Fruit fly (Drosophila melanogaster): ENCODE results near the gene svp.
A peak's percentile ranks its signal among the peaks of the same experiment; 100 is the strongest.

Gene svp

DNA sequence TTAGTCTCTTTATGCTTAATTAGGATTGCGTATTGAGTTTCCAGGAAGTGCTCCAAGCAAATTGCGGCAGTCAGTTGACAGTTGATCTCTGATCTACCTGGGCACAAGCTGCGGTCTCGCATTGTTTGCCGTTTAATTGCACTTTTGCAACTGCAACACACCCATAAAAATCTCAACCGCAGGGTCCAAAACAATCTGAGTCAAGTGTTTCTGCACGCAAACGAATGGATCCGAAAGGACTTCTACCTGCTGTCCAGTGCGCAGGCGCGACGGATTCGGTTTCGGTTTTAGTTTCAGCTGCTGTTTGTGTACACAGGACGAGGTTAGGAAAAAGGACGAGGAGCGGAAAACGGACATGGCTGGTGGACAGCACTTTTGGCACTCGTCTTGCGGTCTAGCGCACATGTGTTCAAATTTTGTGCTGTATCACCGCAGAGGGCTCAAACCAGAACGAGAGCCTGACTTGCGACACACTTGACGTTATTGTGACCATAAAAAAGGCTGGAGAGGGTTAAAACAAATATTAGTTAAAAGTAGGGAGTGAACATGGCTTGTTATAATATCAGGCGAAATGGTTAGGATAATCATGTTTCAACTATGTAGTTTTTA, 6.0 kb upstream of the svp start:
- no peak for TF ChIP-seq Mio (GFP tag; optimal IDR thresholded peaks at IDR 0.05)
- no peak for TF ChIP-seq br (GFP tag; optimal IDR thresholded peaks at IDR 0.05)
- no peak for TF ChIP-seq rgr (GFP tag; optimal IDR thresholded peaks at IDR 0.05)
- TF ChIP-seq Jra (GFP tag; optimal IDR thresholded peaks at IDR 0.05) = no peak
- TF ChIP-seq CG9705 (GFP tag; optimal IDR thresholded peaks at IDR 0.05) = no peak
- no peak for TF ChIP-seq h (GFP tag; optimal IDR thresholded peaks at IDR 0.05)
- TF ChIP-seq Sp1 (GFP tag; optimal IDR thresholded peaks at IDR 0.05) = no peak
- TF ChIP-seq sv (GFP tag; optimal IDR thresholded peaks at IDR 0.05) = no peak
- no peak for TF ChIP-seq GATAd (GFP tag; optimal IDR thresholded peaks at IDR 0.05)
- TF ChIP-seq woc (GFP tag; optimal IDR thresholded peaks at IDR 0.05) = no peak
- no peak for TF ChIP-seq dsf (GFP tag; optimal IDR thresholded peaks at IDR 0.05; ENCODE audit: borderline replicate concordance)
- TF ChIP-seq Myc (optimal IDR thresholded peaks at IDR 0.05) = no peak
- TF ChIP-seq fru (GFP tag; optimal IDR thresholded peaks at IDR 0.05) = no peak

DNA sequence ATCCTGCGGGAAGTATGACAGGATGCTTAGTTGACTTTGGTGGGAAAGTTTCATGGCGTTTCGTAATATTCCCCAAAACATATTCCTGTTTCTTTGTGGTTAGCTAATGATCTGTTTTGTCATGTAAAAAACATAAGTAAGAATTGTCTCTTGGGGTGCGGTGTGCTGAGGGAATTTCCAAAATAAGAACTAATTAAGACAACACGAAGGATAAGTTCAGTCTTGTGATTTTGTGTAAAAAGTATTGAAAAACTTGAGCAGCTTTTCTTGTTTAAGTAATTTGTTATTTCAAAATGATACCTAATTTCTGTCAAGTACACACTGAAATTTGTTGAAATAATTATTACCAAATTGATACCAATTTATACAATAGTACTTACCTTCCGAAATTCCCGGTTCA, 4.7 kb upstream of the svp start, which contains the start of gene CG3942:
Gene CG3942, plus strand, starts transcription at position 301 of the 400 bp plus-strand sequence.
- TF ChIP-seq ey (GFP tag; optimal IDR thresholded peaks at IDR 0.05) = no peak
- TF ChIP-seq Rel (GFP tag; optimal IDR thresholded peaks at IDR 0.05) = no peak
- TF ChIP-seq Rel (tag; optimal IDR thresholded peaks at IDR 0.05) = no peak
- no peak for TF ChIP-seq HLH106 (tag; optimal IDR thresholded peaks at IDR 0.05)
- no peak for TF ChIP-seq Abd-B (GFP tag; optimal IDR thresholded peaks at IDR 0.05)
- TF ChIP-seq Vsx2 (GFP tag; optimal IDR thresholded peaks at IDR 0.05; ENCODE audit: partially characterized antibody) = no peak

DNA sequence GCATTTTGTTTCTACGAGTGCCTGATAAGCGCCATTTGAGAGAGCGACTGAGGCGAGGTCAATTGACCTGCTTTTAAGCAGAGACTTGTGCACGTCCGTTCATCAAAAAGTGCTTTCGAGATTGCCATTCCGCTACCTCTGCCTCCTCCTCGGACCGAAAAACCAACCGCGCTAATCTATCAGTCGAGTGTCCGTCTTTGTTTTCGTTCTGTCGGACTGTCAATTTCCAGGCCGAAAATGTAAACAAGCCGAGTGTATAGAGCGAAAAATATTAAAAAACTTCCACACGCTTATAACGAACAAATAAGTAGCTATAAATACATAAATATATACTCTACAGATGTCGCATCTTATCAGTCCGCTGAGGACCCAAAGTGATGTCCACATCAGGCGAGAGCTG, 476 bp downstream of the svp start:
- TF ChIP-seq Rel (GFP tag; optimal IDR thresholded peaks at IDR 0.05) (no peak), Rel (tag; optimal IDR thresholded peaks at IDR 0.05) (peak; percentile 54), sv (GFP tag; optimal IDR thresholded peaks at IDR 0.05) (no peak)

DNA sequence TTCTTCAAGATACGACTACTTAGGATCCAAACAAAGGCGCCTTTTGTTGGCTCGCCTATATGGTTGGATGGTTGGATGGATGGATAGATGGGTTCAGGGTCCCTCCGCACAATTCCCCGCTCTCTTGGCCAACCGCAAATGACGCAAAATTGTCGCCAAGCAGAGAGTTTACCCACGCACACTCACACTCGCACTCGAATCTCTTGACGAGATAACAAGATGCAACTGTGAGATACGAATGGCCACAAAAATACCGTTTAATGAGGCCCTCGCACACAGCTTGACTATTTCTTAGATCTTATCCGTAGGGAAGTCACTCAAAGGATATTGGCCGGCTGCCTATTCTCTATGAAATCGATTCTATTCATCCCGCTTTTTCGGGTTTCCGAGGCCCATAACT, 1.3 kb downstream of the svp start:
- TF ChIP-seq Dif (GFP tag; optimal IDR thresholded peaks at IDR 0.05; ENCODE audit: partially characterized antibody) = no peak

DNA sequence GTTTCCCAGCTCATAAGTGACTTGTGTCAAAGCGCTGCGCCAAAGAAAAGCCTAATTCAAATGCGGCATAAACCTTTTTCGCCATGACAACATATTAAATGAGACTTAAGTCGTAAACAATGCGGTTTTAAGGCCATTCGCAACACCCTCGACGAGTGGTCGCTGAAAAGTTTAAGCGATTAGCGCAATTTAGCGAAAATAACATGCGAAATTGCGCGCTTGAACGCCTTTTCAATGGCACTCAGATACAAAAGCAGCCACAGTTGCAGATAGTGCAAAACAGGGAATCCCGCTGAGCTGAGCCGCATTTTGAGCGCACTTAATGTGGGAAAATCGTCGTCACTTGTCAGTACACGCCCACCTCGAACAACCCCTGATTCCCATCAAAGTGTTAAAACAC, 2.1 kb downstream of the svp start, which contains the start of gene CG44038:
Gene CG44038, plus strand, starts transcription at position 301 of the 400 bp plus-strand sequence.
- TF ChIP-seq Hr83 (GFP tag; optimal IDR thresholded peaks at IDR 0.05; ENCODE audit: poor library complexity, severe bottlenecking) = no peak
- TF ChIP-seq Myc (optimal IDR thresholded peaks at IDR 0.05) = no peak
- no peak for TF ChIP-seq Hnf4 (GFP tag; optimal IDR thresholded peaks at IDR 0.05)
- TF ChIP-seq sage (GFP tag; optimal IDR thresholded peaks at IDR 0.05) = no peak
- no peak for TF ChIP-seq dl (GFP tag; optimal IDR thresholded peaks at IDR 0.05; ENCODE audit: insufficient read depth in 1 of 2, partially characterized antibody in 2 of 2)
- no peak for TF ChIP-seq CG32264 (GFP tag; optimal IDR thresholded peaks at IDR 0.05)
- TF ChIP-seq Jra (GFP tag; optimal IDR thresholded peaks at IDR 0.05) = no peak
- TF ChIP-seq tai (GFP tag; optimal IDR thresholded peaks at IDR 0.05) = no peak
- TF ChIP-seq psq (GFP tag; optimal IDR thresholded peaks at IDR 0.05) = no peak

DNA sequence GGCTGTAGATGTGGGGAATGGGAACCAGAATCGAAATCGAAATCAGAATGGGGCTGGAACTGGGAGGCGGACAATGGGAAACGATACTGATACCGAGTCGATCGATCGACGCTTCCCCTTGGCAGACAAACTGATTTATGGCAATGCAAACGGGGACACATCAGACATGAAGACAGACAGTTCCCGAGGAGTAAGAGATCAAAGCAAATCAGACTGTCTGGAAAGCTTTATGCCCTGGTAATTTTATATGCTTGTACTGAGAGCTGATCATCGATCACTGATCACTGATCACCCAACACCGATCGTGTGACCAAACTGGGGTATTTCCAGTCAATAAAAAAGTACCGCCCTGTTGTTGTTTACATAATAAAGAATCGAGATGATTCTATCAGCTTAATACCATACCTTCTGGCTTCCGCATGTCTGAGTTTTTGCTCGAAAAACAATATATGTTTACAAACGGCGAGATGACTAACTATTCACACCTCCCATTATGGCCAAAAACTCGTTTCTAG, 11.4 kb downstream of the svp start:
- TF ChIP-seq Rel (GFP tag; optimal IDR thresholded peaks at IDR 0.05) (no peak), Rel (tag; optimal IDR thresholded peaks at IDR 0.05) (peak; percentile 92), sv (GFP tag; optimal IDR thresholded peaks at IDR 0.05) (no peak)

DNA sequence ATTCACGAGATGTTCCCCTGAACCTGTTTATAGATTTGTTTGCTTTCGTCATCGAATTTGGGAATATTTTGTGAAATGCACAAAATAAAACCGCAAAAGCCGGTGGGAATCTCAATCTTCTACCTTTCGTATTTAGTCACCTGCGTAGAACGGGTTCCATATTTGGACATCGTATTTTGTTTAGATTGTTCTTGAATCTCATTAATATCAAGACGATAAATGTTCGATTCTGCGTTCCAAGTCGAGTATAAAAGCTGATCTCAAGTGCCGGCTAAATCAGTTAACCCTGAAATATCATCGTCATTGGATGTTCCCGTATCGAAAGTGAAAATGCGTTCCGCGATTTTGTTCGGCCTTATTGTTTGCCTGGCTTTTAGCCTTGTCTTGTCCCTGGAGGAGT, 12.1 kb downstream of the svp start, which contains the start of gene CG17738:
Gene CG17738, plus strand, starts transcription at position 301 of the 400 bp plus-strand sequence.
- TF ChIP-seq Dfd (GFP tag; optimal IDR thresholded peaks at IDR 0.05) (no peak), sv (GFP tag; optimal IDR thresholded peaks at IDR 0.05) (no peak), Myc (optimal IDR thresholded peaks at IDR 0.05) (no peak), Vsx2 (GFP tag; optimal IDR thresholded peaks at IDR 0.05; ENCODE audit: partially characterized antibody) (no peak), HLH106 (tag; optimal IDR thresholded peaks at IDR 0.05) (no peak), dmrt93B (GFP tag; optimal IDR thresholded peaks at IDR 0.05) (no peak)
